Fruit fly (Drosophila melanogaster) whole organism, wandering third instar larva: ENCODE data around the gene plh.
A peak's percentile ranks its signal among the peaks of the same experiment; 100 is the strongest.

Experiments used
- Abd-B ChIP-seq: fragments of >200 bp; optimal IDR thresholded peaks from 2 replicates; lab custom pipeline; 2017; ENCODE audit warnings: missing biosample characterization, missing genetic modification characterization
- CG32264 ChIP-seq: fragments of 200-800 bp; sonication (Bioruptor generic); optimal IDR thresholded peaks from 2 replicates; lab custom pipeline; 2016; ENCODE audit warnings: missing biosample characterization, missing genetic modification characterization
- CG9705 ChIP-seq: fragments of 200-800 bp; sonication (Bioruptor generic); optimal IDR thresholded peaks from 2 replicates; lab custom pipeline; 2018; ENCODE audit warnings: missing biosample characterization, mild to moderate bottlenecking, missing genetic modification characterization
- CrebA ChIP-seq: fragments of 200-800 bp; sonication (Bioruptor generic); optimal IDR thresholded peaks from 2 replicates; lab custom pipeline; 2016; ENCODE audit warnings: missing biosample characterization, mild to moderate bottlenecking, missing genetic modification characterization, borderline replicate concordance
- Dfd ChIP-seq: fragments of >200 bp; optimal IDR thresholded peaks from 2 replicates; lab custom pipeline; 2017; ENCODE audit warnings: missing biosample characterization, missing genetic modification characterization
- GATAd ChIP-seq: sonication (Bioruptor generic); optimal IDR thresholded peaks from 2 replicates; lab custom pipeline; 2016; ENCODE audit warnings: missing biosample characterization, missing genetic modification characterization
- HLH106 ChIP-seq: fragments of 200-800 bp; optimal IDR thresholded peaks from 3 replicates; lab custom pipeline; 2019; ENCODE audit warnings: missing biosample characterization, mild to moderate bottlenecking, missing genetic modification characterization, moderate library complexity
- Hnf4 ChIP-seq: fragments of 200-800 bp; sonication (Bioruptor generic); optimal IDR thresholded peaks from 2 replicates; lab custom pipeline; 2016; ENCODE audit warnings: missing biosample characterization, mild to moderate bottlenecking, missing genetic modification characterization
- Hr78 ChIP-seq: fragments of >200 bp; optimal IDR thresholded peaks from 2 replicates; lab custom pipeline; 2017; ENCODE audit warnings: missing biosample characterization, missing genetic modification characterization
- Hr83 ChIP-seq: fragments of 200-300 bp; sonication (Bioruptor generic); optimal IDR thresholded peaks from 2 replicates; lab custom pipeline; 2016; ENCODE audit warnings: missing biosample characterization, mild to moderate bottlenecking, missing genetic modification characterization, moderate library complexity; ENCODE audit not compliant: poor library complexity, severe bottlenecking
- Jra ChIP-seq: sonication (Bioruptor generic); optimal IDR thresholded peaks from 2 replicates; lab custom pipeline; 2016; ENCODE audit warnings: missing biosample characterization, missing genetic modification characterization
- Mio ChIP-seq: sonication (Bioruptor generic); optimal IDR thresholded peaks from 2 replicates; lab custom pipeline; 2016; ENCODE audit warnings: missing biosample characterization, missing genetic modification characterization
- Myc ChIP-seq: fragments of >200 bp; optimal IDR thresholded peaks from 2 replicates; lab custom pipeline; 2017
- N ChIP-seq: fragments of >200 bp; optimal IDR thresholded peaks from 2 replicates; lab custom pipeline; 2018; ENCODE audit warnings: missing biosample characterization, missing external identifiers, missing genetic modification characterization
- OdsH ChIP-seq: fragments of 200-800 bp; sonication (Bioruptor generic); optimal IDR thresholded peaks from 2 replicates; lab custom pipeline; 2016; ENCODE audit warnings: missing biosample characterization, mild to moderate bottlenecking, missing genetic modification characterization
- Sp1 ChIP-seq: fragments of 200-800 bp; sonication (Bioruptor generic); optimal IDR thresholded peaks from 3 replicates; lab custom pipeline; 2019; ENCODE audit warnings: missing biosample characterization, mild to moderate bottlenecking, missing genetic modification characterization, moderate library complexity
- Vsx2 ChIP-seq: fragments of 200-300, 225-300 bp; sonication (Bioruptor generic); optimal IDR thresholded peaks from 2 replicates; lab custom pipeline; 2018; ENCODE audit warnings: missing biosample characterization, missing genetic modification characterization; ENCODE audit not compliant: partially characterized antibody
- br ChIP-seq: fragments of 200-800 bp; sonication (Bioruptor generic); optimal IDR thresholded peaks from 2 replicates; lab custom pipeline; 2016; ENCODE audit warnings: missing biosample characterization, missing genetic modification characterization
- brk ChIP-seq: fragments of 200-800 bp; sonication (Bioruptor generic); optimal IDR thresholded peaks from 2 replicates; lab custom pipeline; 2016; ENCODE audit warnings: missing biosample characterization, mild to moderate bottlenecking, missing genetic modification characterization
- dl ChIP-seq, 2 experiments: fragments of 175-275, 200-275 bp in 1 of 2; fragments of 200-275 bp in 1 of 2; sonication (Bioruptor generic); optimal IDR thresholded peaks; lab custom pipeline; 2018; ENCODE audit warnings: mild to moderate bottlenecking in 2 of 2, missing biosample characterization in 2 of 2, missing genetic modification characterization in 2 of 2, moderate library complexity in 2 of 2; ENCODE audit not compliant: partially characterized antibody in 2 of 2, insufficient read depth in 1 of 2
- dmrt93B ChIP-seq: fragments of 200-800 bp; sonication (Bioruptor generic); optimal IDR thresholded peaks from 2 replicates; lab custom pipeline; 2018; ENCODE audit warnings: missing biosample characterization, mild to moderate bottlenecking, missing genetic modification characterization
- dsf ChIP-seq: sonication (Bioruptor generic); optimal IDR thresholded peaks from 2 replicates; lab custom pipeline; 2016; ENCODE audit warnings: missing biosample characterization, missing genetic modification characterization, borderline replicate concordance
- ey ChIP-seq: fragments of 200-800 bp; sonication (Bioruptor generic); optimal IDR thresholded peaks from 2 replicates; lab custom pipeline; 2016; ENCODE audit warnings: missing biosample characterization, missing genetic modification characterization
- foxo ChIP-seq, 2 experiments: fragments of 200-800 bp; sonication (Bioruptor generic); optimal IDR thresholded peaks; 2 replicates in 1 of 2; 3 replicates in 1 of 2; lab custom pipeline; 2016 to 2017; ENCODE audit warnings: missing biosample characterization in 2 of 2, missing genetic modification characterization in 2 of 2
- fru ChIP-seq: fragments of 200-800 bp; sonication (Bioruptor generic); optimal IDR thresholded peaks from 3 replicates; lab custom pipeline; 2016; ENCODE audit warnings: missing biosample characterization, mild to moderate bottlenecking, missing genetic modification characterization
- h ChIP-seq: fragments of 200-800 bp; sonication (Bioruptor generic); optimal IDR thresholded peaks from 3 replicates; lab custom pipeline; 2016; ENCODE audit warnings: missing biosample characterization, mild to moderate bottlenecking, missing genetic modification characterization
- jim ChIP-seq: fragments of 175-275, 200-325 bp; sonication (Bioruptor generic); optimal IDR thresholded peaks from 2 replicates; lab custom pipeline; 2016; ENCODE audit warnings: missing biosample characterization, mild to moderate bottlenecking, missing genetic modification characterization
- lola ChIP-seq: fragments of >200 bp; optimal IDR thresholded peaks from 2 replicates; lab custom pipeline; 2017; ENCODE audit warnings: missing biosample characterization, missing genetic modification characterization
- pan ChIP-seq: fragments of >200 bp; optimal IDR thresholded peaks from 2 replicates; lab custom pipeline; 2017
- psq ChIP-seq: fragments of 200-800 bp; sonication (Bioruptor generic); optimal IDR thresholded peaks from 3 replicates; lab custom pipeline; 2017; ENCODE audit warnings: missing biosample characterization, mild to moderate bottlenecking, missing genetic modification characterization, moderate library complexity
- rgr ChIP-seq: fragments of 200-800 bp; sonication (Bioruptor generic); optimal IDR thresholded peaks from 3 replicates; lab custom pipeline; 2016; ENCODE audit warnings: missing biosample characterization, mild to moderate bottlenecking, missing genetic modification characterization
- sage ChIP-seq: fragments of 200-800 bp; sonication (Bioruptor generic); optimal IDR thresholded peaks from 2 replicates; lab custom pipeline; 2016; ENCODE audit warnings: missing biosample characterization, mild to moderate bottlenecking, missing genetic modification characterization
- sv ChIP-seq: fragments of 200-800 bp; sonication (Bioruptor generic); optimal IDR thresholded peaks from 3 replicates; lab custom pipeline; 2016; ENCODE audit warnings: missing biosample characterization, missing genetic modification characterization
- tai ChIP-seq: sonication (Bioruptor generic); optimal IDR thresholded peaks from 2 replicates; lab custom pipeline; 2016; ENCODE audit warnings: missing biosample characterization, missing genetic modification characterization
- usp ChIP-seq: fragments of >200 bp; optimal IDR thresholded peaks from 2 replicates; lab custom pipeline; 2017; ENCODE audit warnings: missing biosample characterization, missing genetic modification characterization
- woc ChIP-seq: sonication (Bioruptor generic); optimal IDR thresholded peaks from 2 replicates; lab custom pipeline; 2016; ENCODE audit warnings: missing biosample characterization, mild to moderate bottlenecking, missing genetic modification characterization

plh gene

dm6 chr3R:4989150-4990017 lies 21.4 kb downstream of the plh start:
- TF ChIP-seq CrebA (GFP tag; lab: Kevin White, UChicago): no peak
- no peak for TF ChIP-seq Hr78
- peak in 1 of 2 experiments; percentile 75 for TF ChIP-seq foxo (GFP tag; optimal IDR thresholded peaks at IDR 0.05; lab: Kevin White, UChicago)
- peak; percentile 14 for TF ChIP-seq CG9705 (GFP tag; lab: Kevin White, UChicago)
- TF ChIP-seq Vsx2 (GFP tag; lab: Kevin White, UChicago): peak; percentile 33
- TF ChIP-seq fru: peak; percentile 79
- TF ChIP-seq brk (GFP tag; lab: Kevin White, UChicago): peak; percentile 20
- TF ChIP-seq Abd-B (GFP tag; lab: Kevin White, UChicago): no peak
- TF ChIP-seq GATAd (GFP tag; lab: Kevin White, UChicago): no peak
- TF ChIP-seq HLH106: peak; percentile 54
- TF ChIP-seq rgr (GFP tag; lab: Kevin White, UChicago): peak; percentile 14
- peak; percentile 64 for TF ChIP-seq Sp1 (GFP tag; lab: Kevin White, UChicago)
- TF ChIP-seq OdsH: peak; percentile 65
- TF ChIP-seq N: no peak
- peak; percentile 61 for TF ChIP-seq br (GFP tag; lab: Kevin White, UChicago)
- peak; percentile 48 for TF ChIP-seq tai (GFP tag; lab: Kevin White, UChicago)
- TF ChIP-seq sage (GFP tag; lab: Kevin White, UChicago): no peak
- TF ChIP-seq psq (GFP tag; lab: Kevin White, UChicago): peak; percentile 34
- TF ChIP-seq h: peak; percentile 61
- no peak for TF ChIP-seq dsf (GFP tag; lab: Kevin White, UChicago)
- TF ChIP-seq Hnf4: peak; percentile 18
- TF ChIP-seq Jra: no peak
- peak; percentile 53 for TF ChIP-seq ey (GFP tag; lab: Kevin White, UChicago)
- no peak for TF ChIP-seq Mio (GFP tag; lab: Kevin White, UChicago)
- peak; percentile 77 for TF ChIP-seq woc (GFP tag; lab: Kevin White, UChicago)
- peak; percentile 52 for TF ChIP-seq dmrt93B
- peak; percentile 52 for TF ChIP-seq sv (GFP tag; lab: Kevin White, UChicago)
- TF ChIP-seq, all 38 proteins: peak for 18

DNA sequence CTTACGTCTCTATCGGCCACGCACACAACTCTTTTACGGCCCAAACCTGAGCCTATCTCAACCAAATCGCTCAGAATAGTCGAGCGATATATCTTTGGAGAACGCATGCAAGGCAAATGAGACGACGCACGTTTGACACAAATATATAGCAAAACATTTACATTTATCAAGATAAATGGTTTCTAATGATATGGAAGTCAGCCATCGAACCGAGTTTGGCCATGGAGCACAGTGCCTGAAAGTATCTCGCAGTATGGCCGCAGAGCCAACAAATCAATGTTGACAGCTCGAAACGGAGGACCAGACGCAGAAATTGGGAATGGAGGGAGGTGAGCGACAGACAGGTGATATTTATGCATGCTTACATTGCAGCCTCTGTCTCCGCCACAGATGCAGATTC lies 23.4 kb downstream of the plh start:
- no peak for TF ChIP-seq OdsH
- TF ChIP-seq usp (GFP tag; lab: Kevin White, UChicago): no peak
- no peak for TF ChIP-seq Abd-B (GFP tag; lab: Kevin White, UChicago)
- no peak for TF ChIP-seq jim (GFP tag; lab: Kevin White, UChicago)
- no peak for TF ChIP-seq Myc
- no peak for TF ChIP-seq Jra
- TF ChIP-seq pan (lab: Kevin White, UChicago): no peak

DNA sequence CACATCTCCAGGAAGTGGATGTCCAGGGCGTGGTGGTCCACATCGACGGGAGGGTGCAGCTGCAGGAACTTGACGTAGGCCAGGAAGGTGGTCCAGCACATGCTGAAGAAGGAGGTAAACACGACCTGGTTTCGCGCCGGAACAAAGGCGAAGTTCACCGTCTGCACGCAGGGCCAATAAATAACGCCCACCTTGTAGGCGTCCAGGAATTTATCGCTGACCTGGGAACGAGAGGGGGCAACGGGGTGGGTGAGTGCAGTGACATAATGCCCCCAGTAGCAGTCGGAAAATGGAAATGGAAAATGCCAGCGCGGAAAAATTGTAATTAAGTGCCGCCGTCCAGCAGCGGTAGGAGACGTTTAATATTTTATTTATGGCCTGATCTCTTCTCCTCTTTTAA lies 24.2 kb downstream of the plh start:
- TF ChIP-seq CG9705 (GFP tag; lab: Kevin White, UChicago) (no peak), Dfd (GFP tag; lab: Kevin White, UChicago) (no peak), lola (no peak), jim (GFP tag; lab: Kevin White, UChicago) (no peak), Hr83 (GFP tag; lab: Kevin White, UChicago) (no peak), h (no peak), sage (GFP tag; lab: Kevin White, UChicago) (no peak), CrebA (GFP tag; lab: Kevin White, UChicago) (no peak), Jra (no peak), brk (GFP tag; lab: Kevin White, UChicago) (no peak), dl (GFP tag; optimal IDR thresholded peaks at IDR 0.05; lab: Kevin White, UChicago; ENCODE audit: insufficient read depth in 1 of 2, partially characterized antibody in 2 of 2) (no peak), Mio (GFP tag; lab: Kevin White, UChicago) (no peak), CG32264 (GFP tag; lab: Kevin White, UChicago) (no peak), pan (lab: Kevin White, UChicago) (no peak), HLH106 (no peak), rgr (GFP tag; lab: Kevin White, UChicago) (no peak), Hr78 (no peak)
